Fruit fly (Drosophila melanogaster): ENCODE measurements around the gene Socs16D.

DNA sequence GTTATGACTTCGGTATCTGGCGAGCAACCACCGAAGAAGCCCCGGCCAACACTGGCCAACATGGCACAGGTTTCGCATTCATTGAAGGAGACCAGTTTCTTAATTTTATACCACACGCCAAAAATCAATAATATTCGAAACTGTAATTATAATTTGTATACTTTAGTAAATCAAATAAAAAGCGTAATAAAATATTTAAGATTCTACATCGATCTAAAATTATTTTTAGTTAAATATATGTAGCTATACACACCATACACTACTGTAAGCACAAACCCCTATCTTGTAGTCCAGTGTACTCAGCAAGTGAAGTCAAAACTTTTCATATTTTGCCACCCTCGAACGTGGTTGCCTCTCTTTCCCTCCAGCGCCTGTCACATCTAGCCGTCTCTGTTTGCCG lies 45.3 kb downstream of the Socs16D start:
- TF ChIP-seq psq (optimal IDR thresholded peaks at IDR 0.05): no peak
- TF ChIP-seq CG8478 (optimal IDR thresholded peaks at IDR 0.05): no peak
- no peak for TF ChIP-seq Dll (optimal IDR thresholded peaks at IDR 0.05)

Data from whole organism.